Worm (Caenorhabditis elegans) whole organism, midembryonic: Measurements from ENCODE around the gene cdc-25.2.

Experiments used
- T22C8.4 ChIP-seq: fragments of 200-800 bp; sonication (Bioruptor generic); IDR thresholded peaks from 2 replicates; pipeline ENCODE4 v1.3.6; 2022; ENCODE audit warnings: missing genetic modification characterization, missing compliant biosample characterization
- cog-1 ChIP-seq: sonication (generic microtip); optimal IDR thresholded peaks from 2 replicates; lab custom pipeline; 2016; ENCODE audit warnings: missing genetic modification characterization, missing compliant biosample characterization
- flt-1 ChIP-seq: fragments of 200-800 bp; sonication (Bioruptor generic); IDR thresholded peaks from 2 replicates; pipeline ENCODE4 v1.3.6; 2022; ENCODE audit warnings: missing genetic modification characterization, missing compliant biosample characterization
- klf-2 ChIP-seq: fragments of 200-800 bp; sonication (Bioruptor generic); conservative IDR thresholded peaks from 2 replicates; pipeline ENCODE4 v1.3.6; 2022; ENCODE audit warnings: missing genetic modification reagents, missing genetic modification characterization, missing compliant biosample characterization
- med-1 ChIP-seq: sonication (generic microtip); optimal IDR thresholded peaks from 2 replicates; lab custom pipeline; 2017; ENCODE audit warnings: missing genetic modification characterization, mild to moderate bottlenecking, missing compliant biosample characterization, antibody characterized with exemption, missing genetic modification reagents; ENCODE audit not compliant: insufficient read depth
- ref-1 ChIP-seq: fragments of 200-800 bp; sonication (Bioruptor generic); conservative IDR thresholded peaks from 2 replicates; pipeline ENCODE4 v1.3.6; 2022; ENCODE audit warnings: missing genetic modification reagents, missing genetic modification characterization, missing compliant biosample characterization
- tab-1 ChIP-seq: fragments of 200-800 bp; sonication (Bioruptor generic); IDR thresholded peaks from 2 replicates; pipeline ENCODE4 v1.3.6; 2022; ENCODE audit warnings: missing genetic modification characterization, missing compliant biosample characterization
- ztf-23 ChIP-seq: fragments of 200-800 bp; sonication (Bioruptor generic); IDR thresholded peaks from 2 replicates; pipeline ENCODE4 v1.3.6; 2022; ENCODE audit warnings: missing genetic modification reagents, missing genetic modification characterization, missing compliant biosample characterization
- ztf-29 ChIP-seq: fragments of 200-800 bp; sonication (Bioruptor generic); IDR thresholded peaks from 2 replicates; pipeline ENCODE4 v1.3.6; 2022; ENCODE audit warnings: missing genetic modification reagents, missing genetic modification characterization, missing compliant biosample characterization

Gene cdc-25.2

DNA sequence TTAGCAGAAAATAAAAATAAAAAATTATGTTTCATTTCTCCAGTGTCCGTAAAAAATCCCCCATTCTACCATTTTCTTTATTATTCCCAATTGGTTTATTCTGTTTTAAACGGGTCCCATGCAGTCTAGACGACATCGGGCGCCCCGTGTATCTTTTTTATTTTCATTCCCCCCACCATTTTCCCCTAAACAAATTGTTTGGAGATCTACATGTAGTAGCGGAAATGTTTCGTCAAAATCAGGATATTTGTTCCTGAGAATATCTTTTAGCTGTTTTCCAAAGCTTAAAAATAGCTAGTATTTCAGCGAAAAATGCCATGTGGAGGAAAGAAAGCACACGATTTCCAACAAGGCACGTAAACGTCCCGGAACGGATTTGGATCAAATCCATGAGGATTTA, 21.3 kb downstream of the cdc-25.2 start, which contains the start of gene F16B4.5:
TSS of gene F16B4.5 (plus strand) at position 301 of the 400 bp plus-strand sequence.
- TF ChIP-seq ztf-23 (GFP tag; lab: Robert Waterston, UW) (no peak), T22C8.4 (GFP tag; lab: Robert Waterston, UW) (no peak), med-1 (no peak), klf-2 (no peak), ref-1 (GFP tag; lab: Robert Waterston, UW) (no peak), ztf-29 (no peak), flt-1 (GFP tag; lab: Robert Waterston, UW) (no peak), tab-1 (GFP tag; lab: Robert Waterston, UW) (no peak), cog-1 (tag; lab: Kevin White, UChicago) (no peak)

DNA sequence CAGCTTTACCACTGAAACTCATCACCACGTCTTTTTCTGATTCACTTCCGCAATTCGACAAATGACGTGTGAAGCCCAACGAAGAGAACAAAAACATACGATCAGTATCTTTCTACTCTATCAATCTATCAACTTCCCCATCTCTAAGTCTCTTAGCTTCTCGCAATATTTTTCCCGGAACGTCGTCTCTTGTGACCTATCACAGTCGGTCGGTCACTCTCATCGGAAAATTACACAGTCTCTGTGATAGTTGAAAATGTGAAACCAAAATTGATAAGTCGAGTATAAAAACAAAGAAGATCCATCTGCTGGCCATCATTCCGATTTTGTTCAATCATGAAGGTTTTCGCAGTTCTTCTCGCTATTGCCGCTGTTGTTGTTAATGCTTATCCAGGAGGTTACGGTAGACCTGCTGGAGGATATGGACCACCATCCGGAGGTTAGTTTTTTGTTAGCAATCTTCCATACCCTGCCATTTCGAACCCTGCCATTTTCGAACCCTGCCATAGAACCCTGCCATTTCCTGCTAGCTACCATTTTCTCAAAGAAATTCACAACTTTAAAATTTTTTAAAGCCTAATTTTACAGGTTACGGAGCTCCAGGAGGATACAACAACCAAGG, 27.0 kb downstream of the cdc-25.2 start, which contains the start of gene F16B4.4:
TSS of gene F16B4.4 (plus strand) at position 221 of the 622 bp plus-strand sequence.
- TF ChIP-seq flt-1 (GFP tag; lab: Robert Waterston, UW) (no peak), ztf-29 (no peak), T22C8.4 (GFP tag; lab: Robert Waterston, UW) (no peak), cog-1 (tag; lab: Kevin White, UChicago) (no peak), ref-1 (GFP tag; lab: Robert Waterston, UW) (no peak), ztf-23 (GFP tag; lab: Robert Waterston, UW) (no peak), klf-2 (no peak), med-1 (no peak), tab-1 (GFP tag; lab: Robert Waterston, UW) (no peak)

- TF ChIP-seq T22C8.4 (GFP tag; lab: Robert Waterston, UW) (no peak), ztf-23 (GFP tag; lab: Robert Waterston, UW) (no peak), med-1 (no peak), tab-1 (GFP tag; lab: Robert Waterston, UW) (no peak), ref-1 (GFP tag; lab: Robert Waterston, UW) (no peak), cog-1 (tag; lab: Kevin White, UChicago) (no peak), klf-2 (no peak), ztf-29 (no peak), flt-1 (GFP tag; lab: Robert Waterston, UW) (no peak)
Observed at ce11 chrV:1594554-1595092, 27.7 kb downstream of the cdc-25.2 start.

- TF ChIP-seq ztf-23 (GFP tag; lab: Robert Waterston, UW) (no peak), med-1 (no peak), ztf-29 (no peak), T22C8.4 (GFP tag; lab: Robert Waterston, UW) (no peak), cog-1 (tag; lab: Kevin White, UChicago) (no peak), flt-1 (GFP tag; lab: Robert Waterston, UW) (no peak), tab-1 (GFP tag; lab: Robert Waterston, UW) (no peak), ref-1 (GFP tag; lab: Robert Waterston, UW) (no peak), klf-2 (no peak)
Observed at ce11 chrV:1600561-1601088, 33.7 kb downstream of the cdc-25.2 start, which contains the start of gene F16B4.2. TSS of gene F16B4.2 (plus strand) at chrV:1601038.

DNA sequence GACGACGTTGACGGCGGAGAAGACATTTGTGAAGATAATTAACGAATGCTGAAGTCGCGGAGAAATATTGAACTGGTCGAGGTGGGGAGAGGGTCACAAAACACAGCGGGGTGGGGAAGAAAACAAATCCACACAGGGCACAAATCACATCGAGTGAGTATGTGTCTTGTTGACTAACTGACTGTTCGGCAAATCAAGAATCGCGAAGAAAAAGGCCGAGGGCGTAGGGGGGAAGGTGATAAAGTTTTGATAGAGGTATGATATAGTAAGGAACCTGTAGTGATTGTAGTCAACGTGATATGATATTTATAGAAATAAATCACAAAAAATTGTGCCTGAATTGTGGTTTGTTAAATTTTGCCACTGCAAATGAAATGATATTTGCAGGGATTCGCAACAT, 40.9 kb downstream of the cdc-25.2 start, which contains the start of gene nhr-178:
TSS of gene nhr-178 (minus strand) at position 164 of the 400 bp plus-strand sequence.
- TF ChIP-seq tab-1 (GFP tag; lab: Robert Waterston, UW) (no peak), cog-1 (tag; lab: Kevin White, UChicago) (no peak), med-1 (no peak), ztf-29 (no peak), klf-2 (no peak), T22C8.4 (GFP tag; lab: Robert Waterston, UW) (no peak), ztf-23 (GFP tag; lab: Robert Waterston, UW) (no peak), flt-1 (GFP tag; lab: Robert Waterston, UW) (no peak), ref-1 (GFP tag; lab: Robert Waterston, UW) (no peak)

ce11 chrV:1610097-1610496, 43.2 kb downstream of the cdc-25.2 start, which contains the start of gene nhr-177:
TSS of gene nhr-177 (plus strand) at chrV:1610263.
- TF ChIP-seq flt-1 (GFP tag; lab: Robert Waterston, UW): no peak
- no peak for TF ChIP-seq ztf-23 (GFP tag; lab: Robert Waterston, UW)
- no peak for TF ChIP-seq ref-1 (GFP tag; lab: Robert Waterston, UW)
- no peak for TF ChIP-seq cog-1 (tag; lab: Kevin White, UChicago)
- no peak for TF ChIP-seq tab-1 (GFP tag; lab: Robert Waterston, UW)
- TF ChIP-seq klf-2: no peak
- TF ChIP-seq ztf-29: no peak
- TF ChIP-seq T22C8.4 (GFP tag; lab: Robert Waterston, UW): no peak
- TF ChIP-seq med-1: no peak

ce11 chrV:1611570-1611969, 44.7 kb downstream of the cdc-25.2 start:
- TF ChIP-seq klf-2 (no peak), flt-1 (GFP tag; lab: Robert Waterston, UW) (no peak), med-1 (no peak), tab-1 (GFP tag; lab: Robert Waterston, UW) (no peak), cog-1 (tag; lab: Kevin White, UChicago) (no peak), ref-1 (GFP tag; lab: Robert Waterston, UW) (no peak), ztf-23 (GFP tag; lab: Robert Waterston, UW) (no peak), ztf-29 (no peak), T22C8.4 (GFP tag; lab: Robert Waterston, UW) (no peak)

ce11 chrV:1614726-1615125, 47.9 kb downstream of the cdc-25.2 start, which contains the start of gene srbc-41:
TSS of gene srbc-41 (minus strand) at chrV:1614826.
- no peak for TF ChIP-seq ref-1 (GFP tag; lab: Robert Waterston, UW)
- TF ChIP-seq cog-1 (tag; lab: Kevin White, UChicago): no peak
- no peak for TF ChIP-seq klf-2
- no peak for TF ChIP-seq med-1
- no peak for TF ChIP-seq T22C8.4 (GFP tag; lab: Robert Waterston, UW)
- no peak for TF ChIP-seq flt-1 (GFP tag; lab: Robert Waterston, UW)
- TF ChIP-seq tab-1 (GFP tag; lab: Robert Waterston, UW): no peak
- no peak for TF ChIP-seq ztf-23 (GFP tag; lab: Robert Waterston, UW)
- TF ChIP-seq ztf-29: no peak

DNA sequence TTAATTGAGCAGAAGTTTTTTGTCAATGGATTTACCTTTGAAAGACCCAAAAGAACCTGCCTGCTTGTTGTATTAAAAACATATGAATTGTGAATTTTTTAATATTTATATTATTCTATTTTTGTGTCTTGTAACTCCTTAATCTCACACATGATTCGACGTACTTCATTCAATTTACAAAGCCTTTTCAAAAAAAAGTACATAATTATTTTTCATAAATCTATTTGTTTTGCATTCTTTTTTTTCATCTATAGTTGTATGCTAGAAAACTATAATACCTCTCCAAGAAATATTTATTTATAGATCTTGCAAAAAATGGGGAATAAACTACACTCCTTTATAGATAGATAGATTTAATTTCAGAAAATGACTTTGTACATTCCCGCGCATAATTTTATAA, 51.9 kb downstream of the cdc-25.2 start, which contains the start of gene nhr-179:
TSS of gene nhr-179 (minus strand) at position 101 of the 400 bp plus-strand sequence.
- no peak for TF ChIP-seq klf-2
- TF ChIP-seq tab-1 (GFP tag; lab: Robert Waterston, UW): no peak
- no peak for TF ChIP-seq T22C8.4 (GFP tag; lab: Robert Waterston, UW)
- no peak for TF ChIP-seq ztf-29
- TF ChIP-seq ztf-23 (GFP tag; lab: Robert Waterston, UW): no peak
- TF ChIP-seq med-1: no peak
- no peak for TF ChIP-seq ref-1 (GFP tag; lab: Robert Waterston, UW)
- no peak for TF ChIP-seq cog-1 (tag; lab: Kevin White, UChicago)
- no peak for TF ChIP-seq flt-1 (GFP tag; lab: Robert Waterston, UW)
